Fruit fly (Drosophila melanogaster) whole organism, adult: ENCODE measurements around the gene CG8064.

Source experiments
- CG11617 ChIP-seq: fragments of 200-800 bp; sonication (Bioruptor generic); optimal IDR thresholded peaks from 2 replicates; lab custom pipeline; 2017; ENCODE audit warnings: mild to moderate bottlenecking, missing biosample characterization, missing genetic modification reagents, missing genetic modification characterization
- CG12768 ChIP-seq: fragments of 200-800 bp; sonication (Bioruptor generic); optimal IDR thresholded peaks from 2 replicates; lab custom pipeline; 2017; ENCODE audit warnings: missing biosample characterization, missing genetic modification characterization, mild to moderate bottlenecking, moderate library complexity, missing genetic modification reagents
- CG14711 ChIP-seq: fragments of 200-800 bp; sonication (Bioruptor generic); optimal IDR thresholded peaks from 2 replicates; lab custom pipeline; 2018; ENCODE audit warnings: missing biosample characterization, mild to moderate bottlenecking, missing genetic modification characterization, moderate library complexity
- CG1620 ChIP-seq: fragments of 200-800 bp; sonication (Bioruptor generic); optimal IDR thresholded peaks from 2 replicates; lab custom pipeline; 2016; ENCODE audit warnings: missing biosample characterization, missing genetic modification characterization
- CG33017 ChIP-seq: fragments of 200-800 bp; sonication (Bioruptor generic); optimal IDR thresholded peaks from 2 replicates; lab custom pipeline; 2018; ENCODE audit warnings: missing biosample characterization, mild to moderate bottlenecking, missing genetic modification characterization, moderate library complexity
- CG5204 ChIP-seq: fragments of 200-800 bp; sonication (Bioruptor generic); optimal IDR thresholded peaks from 2 replicates; lab custom pipeline; 2016; ENCODE audit warnings: missing biosample characterization, missing genetic modification characterization
- CG7045 ChIP-seq: fragments of 200-800 bp; sonication (Bioruptor generic); optimal IDR thresholded peaks from 2 replicates; lab custom pipeline; 2017; ENCODE audit warnings: missing biosample characterization, mild to moderate bottlenecking, missing genetic modification characterization
- CG7101 ChIP-seq: fragments of 200-800 bp; sonication (Bioruptor generic); optimal IDR thresholded peaks from 2 replicates; lab custom pipeline; 2018; ENCODE audit warnings: missing biosample characterization, mild to moderate bottlenecking, missing genetic modification characterization, moderate library complexity
- Clk ChIP-seq: fragments of 200-800 bp; sonication (Bioruptor generic); optimal IDR thresholded peaks from 2 replicates; lab custom pipeline; 2017; ENCODE audit warnings: missing biosample characterization, missing genetic modification characterization
- Crg-1 ChIP-seq: fragments of 200-800 bp; sonication (Bioruptor generic); optimal IDR thresholded peaks from 2 replicates; lab custom pipeline; 2016; ENCODE audit warnings: missing biosample characterization, missing genetic modification characterization
- Hr96 ChIP-seq: fragments of 200-800 bp; sonication (Bioruptor generic); optimal IDR thresholded peaks from 2 replicates; lab custom pipeline; 2016; ENCODE audit warnings: missing biosample characterization, missing genetic modification characterization
- Mnt ChIP-seq: fragments of 200-800 bp; sonication (Bioruptor generic); optimal IDR thresholded peaks from 2 replicates; lab custom pipeline; 2016; ENCODE audit warnings: missing biosample characterization, mild to moderate bottlenecking, missing genetic modification characterization
- bab1 ChIP-seq: fragments of 200-800 bp; sonication (Bioruptor generic); optimal IDR thresholded peaks from 3 replicates; lab custom pipeline; 2019; ENCODE audit warnings: missing biosample characterization, mild to moderate bottlenecking, missing genetic modification characterization, moderate library complexity
- cic ChIP-seq: fragments of 200-800 bp; sonication (Bioruptor generic); optimal IDR thresholded peaks from 2 replicates; lab custom pipeline; 2017; ENCODE audit warnings: missing biosample characterization, mild to moderate bottlenecking, missing genetic modification characterization, moderate library complexity
- cnc ChIP-seq, 2 experiments: fragments of >200 bp; optimal IDR thresholded peaks; 2 replicates each; lab custom pipeline; 2017
- kay ChIP-seq: fragments of 200-800 bp; sonication (Bioruptor generic); peaks from one replicate; lab custom pipeline; 2016; ENCODE audit warnings: missing biosample characterization, missing genetic modification characterization, borderline replicate concordance
- ovo ChIP-seq: fragments of 200-800 bp; sonication (Bioruptor generic); optimal IDR thresholded peaks from 2 replicates; lab custom pipeline; 2016; ENCODE audit warnings: missing biosample characterization, missing genetic modification characterization
- pad ChIP-seq: fragments of 200-800 bp; sonication (Bioruptor generic); optimal IDR thresholded peaks from 3 replicates; lab custom pipeline; 2017; ENCODE audit warnings: missing biosample characterization, missing genetic modification characterization, mild to moderate bottlenecking, moderate library complexity, missing genetic modification reagents
- tj ChIP-seq: fragments of 200-800 bp; sonication (Bioruptor generic); optimal IDR thresholded peaks from 3 replicates; lab custom pipeline; 2017; ENCODE audit warnings: missing biosample characterization, mild to moderate bottlenecking, missing genetic modification characterization, moderate library complexity
- toe ChIP-seq: fragments of 200-800 bp; sonication (Bioruptor generic); optimal IDR thresholded peaks from 2 replicates; lab custom pipeline; 2016; ENCODE audit warnings: missing biosample characterization, missing genetic modification characterization

CG8064 gene

DNA sequence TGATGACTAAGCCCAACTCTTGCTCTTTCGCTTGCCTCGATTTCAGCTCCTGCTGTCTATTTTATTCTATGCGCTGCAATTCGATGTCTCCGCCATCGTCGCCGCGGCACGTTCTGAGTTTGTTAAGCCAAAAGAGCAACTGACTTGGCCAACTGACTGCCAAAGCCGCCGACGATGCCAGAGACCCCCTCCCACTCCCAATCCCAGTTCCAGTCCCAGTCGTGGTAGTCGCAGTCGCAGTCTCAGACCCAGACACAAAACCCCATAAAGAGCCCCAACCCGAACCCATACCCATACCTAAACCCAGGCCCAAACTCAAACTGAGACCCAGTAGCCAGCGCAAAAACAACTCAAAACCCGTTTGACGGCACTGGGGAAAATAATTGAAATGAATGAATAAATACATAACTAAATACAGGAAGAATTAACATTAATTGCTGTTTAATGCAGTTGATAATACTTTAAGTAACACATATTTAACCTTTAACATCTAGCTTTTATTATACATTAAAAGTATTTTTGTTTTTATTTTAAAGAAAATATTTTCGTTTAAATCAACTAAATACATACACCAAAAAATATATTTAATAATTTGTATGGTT is 27.4 kb downstream of the CG8064 start:
- TF ChIP-seq CG33017 (tag; lab: Kevin White, UChicago) (no peak), kay (GFP tag; lab: Kevin White, UChicago) (no peak), Crg-1 (GFP tag; lab: Kevin White, UChicago) (no peak), Clk (GFP tag; lab: Kevin White, UChicago) (no peak)

DNA sequence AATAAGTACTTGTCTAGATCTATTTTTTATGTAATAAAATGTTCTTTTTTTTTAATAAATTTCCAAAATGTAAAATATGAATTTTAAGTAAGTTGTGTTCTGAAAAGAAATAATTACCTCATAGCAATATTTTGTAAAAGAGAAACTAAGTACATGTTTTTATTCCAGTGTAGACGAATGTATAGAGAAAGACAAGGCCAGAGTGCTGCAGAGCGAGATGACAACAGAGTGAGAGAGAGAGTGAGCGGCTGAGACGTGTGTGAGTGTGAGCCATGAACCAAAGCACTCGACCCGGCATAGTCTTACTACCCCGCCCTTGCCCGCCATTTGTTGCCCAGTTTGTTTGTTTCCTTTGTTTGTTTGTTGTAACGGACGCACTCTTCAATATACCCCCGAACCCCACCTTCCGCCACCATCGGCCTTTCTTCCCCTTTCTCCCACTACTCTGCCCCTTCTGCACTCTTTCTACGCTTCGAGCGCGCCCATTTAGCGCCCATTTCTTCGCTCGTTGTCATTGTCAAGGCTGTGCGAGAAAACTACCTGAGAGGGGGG is 28.0 kb downstream of the CG8064 start:
- TF ChIP-seq pad (GFP tag; lab: Kevin White, UChicago) (peak; percentile 32), bab1 (GFP tag; lab: Kevin White, UChicago) (no peak), toe (GFP tag; lab: Kevin White, UChicago) (no peak), tj (GFP tag; lab: Kevin White, UChicago) (no peak), kay (GFP tag; lab: Kevin White, UChicago) (no peak), ovo (GFP tag; lab: Kevin White, UChicago) (peak; percentile 59), CG11617 (peak; percentile 44), cic (peak; percentile 36), Hr96 (GFP tag; lab: Kevin White, UChicago) (no peak), Clk (GFP tag; lab: Kevin White, UChicago) (peak; percentile 42), CG33017 (tag; lab: Kevin White, UChicago) (peak; percentile 74), CG5204 (no peak), cnc (optimal IDR thresholded peaks at IDR 0.05; lab: Kevin White, UChicago) (no peak), CG7045 (GFP tag; lab: Kevin White, UChicago) (no peak), CG12768 (GFP tag; lab: Kevin White, UChicago) (peak; percentile 26), CG7101 (tag; lab: Kevin White, UChicago) (peak; percentile 59)

DNA sequence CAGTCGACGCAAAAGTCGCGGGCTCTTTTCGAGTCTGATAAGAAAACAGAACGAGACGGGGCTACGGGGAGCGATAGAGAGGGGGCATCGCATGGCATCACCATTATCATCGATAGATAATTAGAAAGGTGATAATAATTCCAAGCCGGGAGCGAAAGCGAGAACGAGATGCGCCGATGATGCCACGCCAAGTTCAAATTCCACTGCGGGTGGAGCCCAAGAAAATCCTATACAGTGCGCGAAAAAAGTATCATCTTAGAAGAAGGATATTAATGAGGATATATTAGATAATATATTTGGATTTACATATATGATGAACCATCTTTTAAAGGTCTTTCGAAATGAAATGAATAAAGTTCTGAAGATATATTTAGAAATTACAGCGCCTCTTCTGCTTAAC is 29.3 kb downstream of the CG8064 start:
- TF ChIP-seq CG5204 (no peak), kay (GFP tag; lab: Kevin White, UChicago) (peak; percentile 84)

dm6 chr3R:18314320-18314719 is 30.9 kb downstream of the CG8064 start, which contains the start of gene PKD:
Gene PKD, minus strand, starts transcription at chr3R:18314407.
- TF ChIP-seq CG33017 (tag; lab: Kevin White, UChicago) (no peak), toe (GFP tag; lab: Kevin White, UChicago) (no peak), Crg-1 (GFP tag; lab: Kevin White, UChicago) (no peak), Mnt (GFP tag; lab: Kevin White, UChicago) (peak; percentile 28), CG14711 (tag; lab: Kevin White, UChicago) (no peak)

DNA sequence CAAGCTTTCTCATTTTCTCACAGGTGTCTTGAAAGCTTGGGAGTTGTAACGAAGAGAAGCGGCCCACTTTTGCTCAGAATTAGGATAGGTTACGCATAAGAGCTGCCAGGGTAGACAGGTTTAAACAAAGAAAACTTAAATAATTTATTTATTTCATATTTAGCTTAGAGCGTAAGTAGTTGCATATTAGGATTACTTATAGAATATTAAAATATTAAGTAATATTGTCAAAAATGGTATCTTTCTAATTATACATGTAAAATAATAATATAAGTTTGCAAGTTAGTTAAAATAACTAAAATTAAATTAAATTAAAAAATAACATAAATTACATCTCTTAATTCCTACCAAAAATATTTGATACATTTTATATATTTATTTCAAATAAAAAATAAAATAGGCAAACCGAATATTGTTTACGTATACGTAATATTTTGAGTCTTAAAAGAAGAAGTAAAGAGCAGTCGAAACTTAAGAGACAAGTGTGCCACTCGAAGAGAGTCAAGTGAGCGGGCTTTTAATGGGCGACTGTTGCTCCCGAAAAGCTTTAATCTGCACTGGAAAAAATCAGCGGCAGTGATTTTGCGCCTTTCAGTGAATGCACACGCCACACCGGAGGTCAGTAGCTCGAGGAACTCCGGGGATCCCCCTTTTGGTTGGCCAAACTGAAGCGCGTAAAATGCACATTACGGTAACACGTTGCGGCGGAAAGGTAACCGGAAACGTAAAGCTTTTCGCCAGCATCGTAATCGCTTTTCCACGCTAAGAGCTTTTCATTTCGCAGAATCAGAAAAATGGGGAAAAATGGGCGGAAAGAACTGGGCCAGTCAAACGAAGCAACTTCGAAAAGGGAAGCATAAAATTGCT is 31.6 kb downstream of the CG8064 start:
- peak; percentile 13 for TF ChIP-seq CG7045 (GFP tag; lab: Kevin White, UChicago)
- TF ChIP-seq Crg-1 (GFP tag; lab: Kevin White, UChicago): no peak
- TF ChIP-seq CG11617: no peak
- no peak for TF ChIP-seq Mnt (GFP tag; lab: Kevin White, UChicago)
- TF ChIP-seq kay (GFP tag; lab: Kevin White, UChicago): no peak
- TF ChIP-seq CG14711 (tag; lab: Kevin White, UChicago): peak; percentile 70
- no peak for TF ChIP-seq cnc (optimal IDR thresholded peaks at IDR 0.05; lab: Kevin White, UChicago)
- TF ChIP-seq toe (GFP tag; lab: Kevin White, UChicago): no peak
- TF ChIP-seq bab1 (GFP tag; lab: Kevin White, UChicago): no peak
- TF ChIP-seq ovo (GFP tag; lab: Kevin White, UChicago): no peak
- no peak for TF ChIP-seq CG1620 (GFP tag; lab: Kevin White, UChicago)
- TF ChIP-seq CG33017 (tag; lab: Kevin White, UChicago): peak; percentile 84
- peak; percentile 1 for TF ChIP-seq Hr96 (GFP tag; lab: Kevin White, UChicago)
- TF ChIP-seq CG7101 (tag; lab: Kevin White, UChicago): peak; percentile 46
- TF ChIP-seq Clk (GFP tag; lab: Kevin White, UChicago): no peak
- peak; percentile 31 for TF ChIP-seq CG12768 (GFP tag; lab: Kevin White, UChicago)
- TF ChIP-seq pad (GFP tag; lab: Kevin White, UChicago): no peak
- peak; percentile 2 for TF ChIP-seq cic
- peak; percentile 18 for TF ChIP-seq CG5204
- TF ChIP-seq tj (GFP tag; lab: Kevin White, UChicago): no peak

dm6 chr3R:18328842-18329241 is 45.4 kb downstream of the CG8064 start, which contains the start of gene naz:
Gene naz, minus strand, starts transcription at chr3R:18328942.
- TF ChIP-seq CG33017 (tag; lab: Kevin White, UChicago) (no peak), bab1 (GFP tag; lab: Kevin White, UChicago) (no peak)
